Worm (Caenorhabditis elegans) whole organism, L3 larva: ENCODE measurements around the gene rsks-1.
A peak's percentile ranks its signal among the peaks of the same experiment; 100 is the strongest.

Experiments
- R02D3.7 ChIP-seq: fragments of 150-350 bp; optimal IDR thresholded peaks from 2 replicates; lab custom pipeline; 2014; ENCODE audit warnings: missing biosample characterization, missing genetic modification characterization
- ama-1 ChIP-seq: fragments of 150-350 bp; optimal IDR thresholded peaks from 2 replicates; lab custom pipeline; 2018
- ceh-16 ChIP-seq: sonication (generic microtip); optimal IDR thresholded peaks from 2 replicates; lab custom pipeline; 2017; ENCODE audit warnings: missing biosample characterization, missing genetic modification characterization
- ceh-28 ChIP-seq: fragments of 150-350 bp; optimal IDR thresholded peaks from 2 replicates; lab custom pipeline; 2014; ENCODE audit warnings: missing biosample characterization, missing genetic modification reagents, missing genetic modification characterization
- ceh-82 ChIP-seq: fragments of 150-350 bp; optimal IDR thresholded peaks from 2 replicates; lab custom pipeline; 2014; ENCODE audit warnings: missing biosample characterization, missing genetic modification characterization
- egl-27 ChIP-seq: sonication (generic microtip); optimal IDR thresholded peaks from 4 replicates; lab custom pipeline; 2017; ENCODE audit warnings: missing biosample characterization, missing genetic modification reagents, missing genetic modification characterization
- nfya-1 ChIP-seq: sonication (generic microtip); optimal IDR thresholded peaks from 2 replicates; lab custom pipeline; 2017; ENCODE audit warnings: missing genetic modification characterization, mild to moderate bottlenecking, missing compliant biosample characterization, antibody characterized with exemption, moderate library complexity; ENCODE audit not compliant: insufficient read depth
- nhr-77 ChIP-seq: fragments of 150-350 bp; optimal IDR thresholded peaks from 2 replicates; lab custom pipeline; 2014; ENCODE audit warnings: missing biosample characterization, missing genetic modification characterization
- unc-39 ChIP-seq: sonication (generic microtip); optimal IDR thresholded peaks from 4 replicates; lab custom pipeline; 2017; ENCODE audit warnings: missing biosample characterization, missing genetic modification characterization
- unc-62 ChIP-seq: fragments of 150-350 bp; sonication (generic microtip); optimal IDR thresholded peaks from 4 replicates; lab custom pipeline; 2014; ENCODE audit warnings: missing biosample characterization, missing genetic modification reagents, missing genetic modification characterization

- TF ChIP-seq nhr-77 (tag; lab: Kevin White, UChicago) (no peak), R02D3.7 (tag; lab: Kevin White, UChicago) (peak; percentile 9), unc-62 (peak; percentile 24), ceh-82 (tag; lab: Kevin White, UChicago) (no peak), unc-39 (no peak), ama-1 (no peak), egl-27 (tag; lab: Kevin White, UChicago) (peak; percentile 37), ceh-28 (peak; percentile 85), nfya-1 (tag; lab: Kevin White, UChicago) (peak; percentile 88), ceh-16 (tag; lab: Kevin White, UChicago) (no peak)
Measured at ce11 chrIII:11243421-11243820, 1.5 kb upstream of the rsks-1 start.
